Worm (Caenorhabditis elegans) whole organism, L4/young adult: ENCODE measurements around the gene smf-2.

Experiments
- W03F9.2 ChIP-seq: fragments of 150-350 bp; optimal IDR thresholded peaks from 2 replicates; lab custom pipeline; 2014; ENCODE audit warnings: missing biosample characterization, missing genetic modification characterization
- him-1 ChIP-seq: sonication (generic microtip); optimal IDR thresholded peaks from 2 replicates; lab custom pipeline; 2016; ENCODE audit warnings: missing genotype, missing genetic modification reagents, missing genetic modification characterization, missing compliant biosample characterization

DNA sequence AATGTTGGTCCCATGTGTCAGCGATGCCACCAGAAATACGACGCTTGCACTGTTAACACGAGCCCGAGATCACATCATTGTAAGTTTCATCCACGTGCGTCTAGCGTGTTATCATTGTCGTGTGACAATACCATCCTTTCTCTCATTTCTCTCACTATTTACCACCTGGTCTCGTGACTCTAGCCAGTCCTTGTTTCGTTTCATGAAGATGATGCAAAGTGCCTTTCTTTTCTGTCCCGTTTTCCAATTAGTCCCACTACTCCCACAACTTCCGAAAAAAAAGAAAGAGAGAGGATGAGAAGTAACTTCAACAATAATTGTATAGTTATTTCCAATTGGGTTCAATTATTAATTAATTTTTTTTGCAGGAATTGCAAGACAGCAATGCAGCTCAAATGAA, 24.4 kb upstream of the smf-2 start:
- TF ChIP-seq W03F9.2 (tag; lab: Kevin White, UChicago) (no peak), him-1 (tag; lab: Kevin White, UChicago) (no peak)
